Fruit fly (Drosophila melanogaster): ENCODE results near the gene RanGAP.

RanGAP gene

dm6 chr2L:19398317-19399234 lies 43.2 kb upstream of the RanGAP start, which contains the start of gene CG17544 (continued):
- TF ChIP-seq Jra (GFP tag; optimal IDR thresholded peaks at IDR 0.05) = no peak
- TF ChIP-seq lola (GFP tag; optimal IDR thresholded peaks at IDR 0.05) = no peak
- peak; percentile 10 for TF ChIP-seq brk (GFP tag; optimal IDR thresholded peaks at IDR 0.05)
- peak; percentile 60 for TF ChIP-seq Hr83 (GFP tag; optimal IDR thresholded peaks at IDR 0.05; ENCODE audit: poor library complexity, severe bottlenecking)
- TF ChIP-seq sv (GFP tag; optimal IDR thresholded peaks at IDR 0.05) = peak; percentile 24
- no peak for TF ChIP-seq CG32264 (GFP tag; optimal IDR thresholded peaks at IDR 0.05)

DNA sequence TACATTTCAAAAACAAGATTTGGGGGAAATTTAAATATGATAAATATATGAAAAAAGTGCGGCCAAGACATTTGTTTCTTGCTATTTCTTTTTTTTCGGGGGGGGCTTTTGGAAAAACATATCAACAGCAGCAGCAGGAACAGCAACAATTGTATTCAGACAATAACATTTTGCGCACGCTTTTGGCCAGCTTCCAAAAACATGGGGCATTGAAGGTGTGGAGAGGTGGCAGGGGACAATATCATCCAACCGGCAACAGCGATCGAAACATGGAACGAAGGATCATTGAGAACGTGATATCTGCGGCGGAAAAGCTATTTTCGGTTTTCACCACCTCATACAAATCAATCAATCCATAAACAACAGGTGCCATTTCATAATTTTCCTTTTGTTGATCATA lies 39.8 kb upstream of the RanGAP start:
- TF ChIP-seq rgr (GFP tag; optimal IDR thresholded peaks at IDR 0.05) (peak; percentile 33), h (GFP tag; optimal IDR thresholded peaks at IDR 0.05) (peak; percentile 33), usp (GFP tag; optimal IDR thresholded peaks at IDR 0.05) (no peak)

- TF ChIP-seq Vsx2 (GFP tag; optimal IDR thresholded peaks at IDR 0.05; ENCODE audit: partially characterized antibody) = no peak
- TF ChIP-seq pan (optimal IDR thresholded peaks at IDR 0.05) = no peak
- no peak for TF ChIP-seq OdsH (GFP tag; optimal IDR thresholded peaks at IDR 0.05)
- TF ChIP-seq Rel (GFP tag; optimal IDR thresholded peaks at IDR 0.05) = no peak
- TF ChIP-seq Rel (tag; optimal IDR thresholded peaks at IDR 0.05) = no peak
- TF ChIP-seq br (GFP tag; optimal IDR thresholded peaks at IDR 0.05) = no peak
These were observed 39.1 kb upstream of the RanGAP start for dm6 chr2L:19402667-19403066.

DNA sequence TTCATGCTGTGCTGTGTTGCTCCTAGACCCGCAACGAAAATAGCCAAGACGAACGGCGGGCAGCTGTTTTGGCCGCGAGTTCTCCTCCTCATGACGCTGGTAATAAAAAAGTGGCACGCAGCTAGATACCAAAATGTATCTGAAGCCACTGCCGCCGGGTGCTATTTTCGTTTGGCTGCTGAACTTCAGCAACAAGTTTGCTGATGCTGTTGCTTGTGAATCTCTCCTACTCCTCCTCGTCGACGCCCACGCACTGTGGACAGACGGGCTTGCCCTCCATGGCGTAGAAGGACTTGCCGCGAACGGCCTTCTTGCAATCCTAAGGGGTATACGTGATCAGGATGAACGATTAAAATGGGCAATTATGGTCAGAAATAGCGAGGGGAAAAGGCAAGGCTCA lies 38.4 kb upstream of the RanGAP start:
- no peak for TF ChIP-seq brk (GFP tag; optimal IDR thresholded peaks at IDR 0.05)
- no peak for TF ChIP-seq sv (GFP tag; optimal IDR thresholded peaks at IDR 0.05)
- TF ChIP-seq N (GFP tag; optimal IDR thresholded peaks at IDR 0.05) = no peak
- no peak for TF ChIP-seq Mio (GFP tag; optimal IDR thresholded peaks at IDR 0.05)
- no peak for TF ChIP-seq Hnf4 (GFP tag; optimal IDR thresholded peaks at IDR 0.05)
- no peak for TF ChIP-seq fru (GFP tag; optimal IDR thresholded peaks at IDR 0.05)
- TF ChIP-seq HLH106 (tag; optimal IDR thresholded peaks at IDR 0.05) = no peak
- no peak for TF ChIP-seq pan (optimal IDR thresholded peaks at IDR 0.05)
- no peak for TF ChIP-seq ey (GFP tag; optimal IDR thresholded peaks at IDR 0.05)

- TF ChIP-seq dsf (GFP tag; optimal IDR thresholded peaks at IDR 0.05; ENCODE audit: borderline replicate concordance) = no peak
These were observed 37.0 kb upstream of the RanGAP start for dm6 chr2L:19404804-19405203.

dm6 chr2L:19405685-19406357 lies 35.9 kb upstream of the RanGAP start:
- no peak for TF ChIP-seq h (GFP tag; optimal IDR thresholded peaks at IDR 0.05)
- no peak for TF ChIP-seq CrebA (GFP tag; optimal IDR thresholded peaks at IDR 0.05; ENCODE audit: borderline replicate concordance)
- TF ChIP-seq HLH106 (tag; optimal IDR thresholded peaks at IDR 0.05) = no peak
- TF ChIP-seq CG9705 (GFP tag; optimal IDR thresholded peaks at IDR 0.05) = no peak
- TF ChIP-seq tai (GFP tag; optimal IDR thresholded peaks at IDR 0.05) = no peak
- TF ChIP-seq Dfd (GFP tag; optimal IDR thresholded peaks at IDR 0.05) = no peak
- no peak for TF ChIP-seq OdsH (GFP tag; optimal IDR thresholded peaks at IDR 0.05)
- no peak for TF ChIP-seq dl (GFP tag; optimal IDR thresholded peaks at IDR 0.05; ENCODE audit: insufficient read depth in 1 of 2, partially characterized antibody in 2 of 2)
- no peak for TF ChIP-seq CG32264 (GFP tag; optimal IDR thresholded peaks at IDR 0.05)
- TF ChIP-seq dsf (GFP tag; optimal IDR thresholded peaks at IDR 0.05; ENCODE audit: borderline replicate concordance) = no peak
- no peak for TF ChIP-seq fru (GFP tag; optimal IDR thresholded peaks at IDR 0.05)
- no peak for TF ChIP-seq Dif (GFP tag; optimal IDR thresholded peaks at IDR 0.05; ENCODE audit: partially characterized antibody)
- TF ChIP-seq Hnf4 (GFP tag; optimal IDR thresholded peaks at IDR 0.05) = no peak
- TF ChIP-seq brk (GFP tag; optimal IDR thresholded peaks at IDR 0.05) = no peak
- no peak for TF ChIP-seq usp (GFP tag; optimal IDR thresholded peaks at IDR 0.05)
- TF ChIP-seq rgr (GFP tag; optimal IDR thresholded peaks at IDR 0.05) = no peak
